Fruit fly (Drosophila melanogaster): ENCODE results near the gene schuy.

The schuy gene

dm6 chr3L:20002482-20003234 lies 16.8 kb downstream of the schuy start, which contains the start of gene CG7668 (continued):
- TF ChIP-seq rib (GFP tag; IDR thresholded peaks at IDR 0.05) (peak; percentile 87), NC2β (GFP tag; optimal IDR thresholded peaks at IDR 0.05) (peak; percentile 88), wor (GFP tag; IDR thresholded peaks at IDR 0.05) (peak; percentile 59), gcm (GFP tag; optimal IDR thresholded peaks at IDR 0.05) (peak; percentile 93), org-1 (GFP tag; optimal IDR thresholded peaks at IDR 0.05) (peak; percentile 85), Hand (GFP tag; optimal IDR thresholded peaks at IDR 0.05) (peak; percentile 70), CG4617 (GFP tag; optimal IDR thresholded peaks at IDR 0.05; ENCODE audit: borderline replicate concordance) (peak; percentile 85), CG13424 (tag; optimal IDR thresholded peaks at IDR 0.05) (peak; percentile 93), shn (GFP tag; optimal IDR thresholded peaks at IDR 0.05) (peak; percentile 83), CG16779 (GFP tag; IDR thresholded peaks at IDR 0.05) (peak; percentile 92), Sry-β (GFP tag; optimal IDR thresholded peaks at IDR 0.05) (peak; percentile 40), CG8478 (optimal IDR thresholded peaks at IDR 0.05) (no peak), ato (GFP tag; IDR thresholded peaks at IDR 0.05; ENCODE audit: partially characterized antibody) (no peak), prd (optimal IDR thresholded peaks at IDR 0.05) (no peak), prd (GFP tag; IDR thresholded peaks at IDR 0.05) (peak; percentile 92), Meics (GFP tag; optimal IDR thresholded peaks at IDR 0.05) (peak; percentile 91), en (GFP tag; optimal IDR thresholded peaks at IDR 0.05) (peak; percentile 70), kni (GFP tag; optimal IDR thresholded peaks at IDR 0.05) (peak; percentile 77), CG11247 (GFP tag; IDR thresholded peaks at IDR 0.05) (peak; percentile 77; the same call in 1 of the 2 replicates), Blimp-1 (GFP tag; optimal IDR thresholded peaks at IDR 0.05) (peak; percentile 83), dimm (GFP tag; IDR thresholded peaks at IDR 0.05) (no peak), CG12104 (GFP tag; optimal IDR thresholded peaks at IDR 0.05) (peak; percentile 78), tgo (GFP tag; IDR thresholded peaks at IDR 0.05) (peak; percentile 87), CrebB (tag; optimal IDR thresholded peaks at IDR 0.05) (peak; percentile 87), aop (GFP tag; IDR thresholded peaks at IDR 0.05) (no peak), CG6175 (GFP tag; IDR thresholded peaks at IDR 0.05) (peak; percentile 62; the same call in 2 of the 3 replicates), tll (GFP tag; optimal IDR thresholded peaks at IDR 0.05) (no peak), NFAT (GFP tag; IDR thresholded peaks at IDR 0.05) (no peak; the same call in 1 of the 2 replicates), Mes4 (GFP tag; optimal IDR thresholded peaks at IDR 0.05) (peak; percentile 79), CG13894 (tag; optimal IDR thresholded peaks at IDR 0.05) (peak; percentile 92), Camta (GFP tag; optimal IDR thresholded peaks at IDR 0.05) (peak; percentile 89), PHDP (tag; optimal IDR thresholded peaks at IDR 0.05) (peak; percentile 95), Hmr (GFP tag; optimal IDR thresholded peaks at IDR 0.05) (peak; percentile 94), CG14710 (tag; optimal IDR thresholded peaks at IDR 0.05) (peak; percentile 92), HLH4C (GFP tag; IDR thresholded peaks at IDR 0.05; ENCODE audit: partially characterized antibody) (peak; percentile 44; the same call in 2 of the 3 replicates), ken (GFP tag; IDR thresholded peaks at IDR 0.05) (peak; percentile 91; the same call in 2 of the 3 replicates), CG10462 (GFP tag; optimal IDR thresholded peaks at IDR 0.05) (peak; percentile 63), CG6765 (GFP tag; optimal IDR thresholded peaks at IDR 0.05) (peak; percentile 76), dati (GFP tag; IDR thresholded peaks at IDR 0.05) (no peak; the same call in 1 of the 2 replicates), twi (tag; optimal IDR thresholded peaks at IDR 0.05) (peak; percentile 83), sima (GFP tag; optimal IDR thresholded peaks at IDR 0.05) (peak; percentile 23), mld (GFP tag; IDR thresholded peaks at IDR 0.05; ENCODE audit: partially characterized antibody) (no peak), CG1792 (GFP tag; optimal IDR thresholded peaks at IDR 0.05) (peak; percentile 78), Usf (GFP tag; optimal IDR thresholded peaks at IDR 0.05) (peak; percentile 63), stc (GFP tag; IDR thresholded peaks at IDR 0.05) (peak; percentile 89), CG17361 (GFP tag; IDR thresholded peaks at IDR 0.05) (peak; percentile 90), kay (GFP tag; optimal IDR thresholded peaks at IDR 0.05) (peak; percentile 79), dmrt99B (tag; optimal IDR thresholded peaks at IDR 0.05) (peak; percentile 89), CG15696 (tag; optimal IDR thresholded peaks at IDR 0.05) (peak; percentile 85)

Data from whole organism, embryonic.